Worm (Caenorhabditis elegans) whole organism, young adult: ENCODE results near the gene T08H10.3.
A peak's percentile ranks its signal among the peaks of the same experiment; 100 is the strongest.

Source experiments
- B0019.2 ChIP-seq: fragments of 200-800 bp; sonication (Bioruptor generic); conservative IDR thresholded peaks from 2 replicates; pipeline ENCODE4 v1.3.6; 2022; ENCODE audit warnings: missing genetic modification reagents, missing genetic modification characterization, missing compliant biosample characterization
- B0035.1 ChIP-seq: sonication (generic microtip); optimal IDR thresholded peaks from 2 replicates; lab custom pipeline; 2016; ENCODE audit warnings: missing genetic modification characterization, mild to moderate bottlenecking, missing compliant biosample characterization, missing genotype, missing genetic modification reagents
- B0261.1 ChIP-seq: sonication (generic microtip); optimal IDR thresholded peaks from 2 replicates; lab custom pipeline; 2016; ENCODE audit warnings: mild to moderate bottlenecking, missing genetic modification characterization, moderate library complexity, missing compliant biosample characterization
- K11D2.4 ChIP-seq: fragments of 200-800 bp; sonication (Bioruptor generic); IDR thresholded peaks from 2 replicates; pipeline ENCODE4 v1.3.6; 2022; ENCODE audit warnings: missing genetic modification reagents, missing genetic modification characterization, missing compliant biosample characterization
- aptf-2 ChIP-seq: fragments of 200-800 bp; sonication (Bioruptor generic); conservative IDR thresholded peaks from 2 replicates; pipeline ENCODE4 v1.3.6; 2022; ENCODE audit warnings: missing genetic modification reagents, missing genetic modification characterization, missing compliant biosample characterization
- attf-5 ChIP-seq: fragments of 200-800 bp; sonication (Bioruptor generic); optimal IDR thresholded peaks from 2 replicates; lab custom pipeline; 2018; ENCODE audit warnings: mild to moderate bottlenecking, missing genetic modification characterization, missing compliant biosample characterization
- bed-1 ChIP-seq: fragments of 200-800 bp; sonication (Bioruptor generic); IDR thresholded peaks from 2 replicates; pipeline ENCODE4 v1.3.6; 2022; ENCODE audit warnings: missing genetic modification reagents, missing genetic modification characterization, missing compliant biosample characterization
- bed-2 ChIP-seq: fragments of 200-800 bp; sonication (Bioruptor generic); IDR thresholded peaks from 2 replicates; pipeline ENCODE4 v1.3.6; 2022; ENCODE audit warnings: missing genetic modification reagents, missing genetic modification characterization, missing compliant biosample characterization
- cebp-2 ChIP-seq: fragments of 200-800 bp; sonication (Bioruptor generic); IDR thresholded peaks from 2 replicates; pipeline ENCODE4 v1.3.6; 2022; ENCODE audit warnings: missing genetic modification characterization, missing compliant biosample characterization
- ceh-100 ChIP-seq: fragments of 200-800 bp; sonication (Bioruptor generic); IDR thresholded peaks from 2 replicates; pipeline ENCODE4 v1.3.6; 2022; ENCODE audit warnings: missing genetic modification reagents, missing genetic modification characterization, missing compliant biosample characterization
- dpl-1 ChIP-seq: fragments of 150-350 bp; optimal IDR thresholded peaks from 2 replicates; lab custom pipeline; 2014; ENCODE audit warnings: missing biosample characterization, missing genetic modification reagents, missing genetic modification characterization
- egl-18 ChIP-seq: fragments of 200-800 bp; sonication (Bioruptor generic); IDR thresholded peaks from 2 replicates; pipeline ENCODE4 v1.3.6; 2022; ENCODE audit warnings: missing genetic modification reagents, missing genetic modification characterization, missing compliant biosample characterization
- hlh-12 ChIP-seq: sonication (generic microtip); optimal IDR thresholded peaks from 2 replicates; lab custom pipeline; 2016; ENCODE audit warnings: missing genetic modification characterization, missing compliant biosample characterization
- hmg-1.2 ChIP-seq: fragments of 200-800 bp; sonication (Bioruptor generic); IDR thresholded peaks from 2 replicates; pipeline ENCODE4 v1.3.6; 2022; ENCODE audit warnings: missing genetic modification reagents, missing genetic modification characterization, missing compliant biosample characterization
- hmg-20 ChIP-seq: fragments of 200-800 bp; sonication (Bioruptor generic); IDR thresholded peaks from 2 replicates; pipeline ENCODE4 v1.3.6; 2022; ENCODE audit warnings: missing genetic modification reagents, missing genetic modification characterization, missing compliant biosample characterization
- let-607 ChIP-seq, 2 experiments: fragments of 200-800 bp in 1 of 2; sonication (Bioruptor generic) in 1 of 2; sonication (generic microtip) in 1 of 2; optimal IDR thresholded peaks; 2 replicates each; lab custom pipeline; 2016 to 2018; ENCODE audit warnings: mild to moderate bottlenecking in 2 of 2, missing compliant biosample characterization in 2 of 2, missing genetic modification characterization in 2 of 2, moderate library complexity in 2 of 2, missing genotype in 1 of 2
- lin-54 ChIP-seq: fragments of 200-800 bp; sonication (Bioruptor generic); optimal IDR thresholded peaks from 2 replicates; lab custom pipeline; 2018; ENCODE audit warnings: mild to moderate bottlenecking, missing genetic modification characterization, missing compliant biosample characterization
- lir-1 ChIP-seq: fragments of 200-800 bp; sonication (Bioruptor generic); conservative IDR thresholded peaks from 2 replicates; pipeline ENCODE4 v1.3.6; 2022; ENCODE audit warnings: missing genetic modification reagents, missing genetic modification characterization, missing compliant biosample characterization
- madf-6 ChIP-seq: fragments of 200-800 bp; sonication (Bioruptor generic); IDR thresholded peaks from 2 replicates; pipeline ENCODE4 v1.3.6; 2022; ENCODE audit warnings: missing genetic modification reagents, missing genetic modification characterization, missing compliant biosample characterization
- mcd-1 ChIP-seq: fragments of 200-800 bp; sonication (Bioruptor generic); IDR thresholded peaks from 2 replicates; pipeline ENCODE4 v1.3.6; 2022; ENCODE audit warnings: missing genetic modification reagents, missing genetic modification characterization, missing compliant biosample characterization
- nhr-179 ChIP-seq: sonication (generic microtip); optimal IDR thresholded peaks from 2 replicates; lab custom pipeline; 2016; ENCODE audit warnings: mild to moderate bottlenecking, missing genetic modification characterization, missing compliant biosample characterization
- rec-8 ChIP-seq, 2 experiments: sonication (generic microtip); optimal IDR thresholded peaks; 2 replicates each; lab custom pipeline; 2016; ENCODE audit warnings: mild to moderate bottlenecking in 2 of 2, missing genetic modification characterization in 2 of 2, missing genetic modification reagents in 2 of 2, missing genotype in 2 of 2, missing biosample characterization in 1 of 2, missing compliant biosample characterization in 1 of 2, moderate library complexity in 1 of 2
- snpc-4 ChIP-seq, 5 experiments: fragments of 150-350 bp in 1 of 5; sonication (generic microtip) in 4 of 5; optimal IDR thresholded peaks; 2 replicates each; lab custom pipeline; 2014 to 2018; ENCODE audit warnings: missing genetic modification characterization in 5 of 5, missing biosample characterization in 3 of 5, antibody characterized with exemption in 2 of 5, mild to moderate bottlenecking in 2 of 5, missing compliant biosample characterization in 2 of 5, missing genotype in 2 of 5, moderate library complexity in 2 of 5, missing genetic modification reagents in 1 of 5
- somi-1 ChIP-seq: fragments of 200-800 bp; sonication (Bioruptor generic); optimal IDR thresholded peaks from 2 replicates; lab custom pipeline; 2018; ENCODE audit warnings: mild to moderate bottlenecking, missing genetic modification characterization, missing compliant biosample characterization
- sptf-2 ChIP-seq: fragments of 200-800 bp; sonication (Bioruptor generic); optimal IDR thresholded peaks from 2 replicates; lab custom pipeline; 2018; ENCODE audit warnings: mild to moderate bottlenecking, missing genetic modification characterization, missing compliant biosample characterization
- tbx-9 ChIP-seq: sonication (generic microtip); optimal IDR thresholded peaks from 2 replicates; lab custom pipeline; 2016; ENCODE audit warnings: borderline replicate concordance, missing genetic modification characterization, inconsistent platforms, missing compliant biosample characterization
- unc-62 ChIP-seq: fragments of 150-350 bp; optimal IDR thresholded peaks from 2 replicates; lab custom pipeline; 2014; ENCODE audit warnings: missing biosample characterization, missing genetic modification reagents, missing genetic modification characterization
- xnd-1 ChIP-seq: sonication (generic microtip); optimal IDR thresholded peaks from 2 replicates; lab custom pipeline; 2016; ENCODE audit warnings: missing genotype, missing genetic modification reagents, missing genetic modification characterization, missing compliant biosample characterization
- zim-3 ChIP-seq: sonication (generic microtip); optimal IDR thresholded peaks from 2 replicates; lab custom pipeline; 2017; ENCODE audit warnings: mild to moderate bottlenecking, missing genetic modification characterization, moderate library complexity, missing compliant biosample characterization
- ztf-18 ChIP-seq: sonication (generic microtip); optimal IDR thresholded peaks from 2 replicates; lab custom pipeline; 2016; ENCODE audit warnings: missing genotype, mild to moderate bottlenecking, missing genetic modification characterization, missing compliant biosample characterization
- ztf-26 ChIP-seq: sonication (generic microtip); optimal IDR thresholded peaks from 2 replicates; lab custom pipeline; 2017; ENCODE audit warnings: missing genetic modification characterization, missing compliant biosample characterization
- ztf-6 ChIP-seq: fragments of 200-800 bp; sonication (Bioruptor generic); IDR thresholded peaks from 2 replicates; pipeline ENCODE4 v1.3.6; 2022; ENCODE audit warnings: missing genetic modification reagents, missing genetic modification characterization, missing compliant biosample characterization

Gene T08H10.3

DNA sequence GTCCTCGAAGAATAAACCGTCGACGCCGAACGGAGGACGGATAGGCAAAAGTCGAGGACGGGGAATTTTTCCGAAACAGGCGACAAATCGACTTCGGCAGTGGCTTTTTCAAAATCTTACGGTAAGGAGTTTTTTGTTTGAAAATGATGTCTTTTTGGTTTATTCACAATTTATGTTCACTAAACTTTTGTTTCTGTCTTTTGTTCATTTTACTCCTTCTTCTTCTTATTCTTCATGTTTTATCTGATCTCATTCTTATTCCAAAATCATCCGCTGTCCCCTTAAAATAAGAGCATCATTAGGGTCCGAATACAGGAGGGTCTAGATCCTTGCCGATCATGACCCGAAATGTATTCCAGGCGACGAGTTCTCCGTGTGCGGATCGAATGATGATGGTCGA lies 33.8 kb downstream of the T08H10.3 start:
- TF ChIP-seq B0261.1 (no peak), hlh-12 (tag; lab: Kevin White, UChicago) (no peak), rec-8 (tag; optimal IDR thresholded peaks at IDR 0.05; lab: Kevin White, UChicago) (no peak), let-607 (tag; optimal IDR thresholded peaks at IDR 0.05; lab: Kevin White, UChicago) (no peak), sptf-2 (GFP tag; lab: Kevin White, UChicago) (no peak), snpc-4 (GFP tag; optimal IDR thresholded peaks at IDR 0.05; lab: Kevin White, UChicago) (no peak), snpc-4 (tag; optimal IDR thresholded peaks at IDR 0.05; lab: Kevin White, UChicago) (no peak), ztf-18 (tag; lab: Kevin White, UChicago) (no peak), madf-6 (GFP tag; lab: Robert Waterston, UW) (no peak), B0019.2 (GFP tag; lab: Robert Waterston, UW) (no peak), xnd-1 (tag; lab: Kevin White, UChicago) (no peak), bed-2 (GFP tag; lab: Robert Waterston, UW) (no peak), ceh-100 (GFP tag; lab: Robert Waterston, UW) (no peak), nhr-179 (tag; lab: Kevin White, UChicago) (no peak), dpl-1 (GFP tag; lab: Kevin White, UChicago) (no peak)

DNA sequence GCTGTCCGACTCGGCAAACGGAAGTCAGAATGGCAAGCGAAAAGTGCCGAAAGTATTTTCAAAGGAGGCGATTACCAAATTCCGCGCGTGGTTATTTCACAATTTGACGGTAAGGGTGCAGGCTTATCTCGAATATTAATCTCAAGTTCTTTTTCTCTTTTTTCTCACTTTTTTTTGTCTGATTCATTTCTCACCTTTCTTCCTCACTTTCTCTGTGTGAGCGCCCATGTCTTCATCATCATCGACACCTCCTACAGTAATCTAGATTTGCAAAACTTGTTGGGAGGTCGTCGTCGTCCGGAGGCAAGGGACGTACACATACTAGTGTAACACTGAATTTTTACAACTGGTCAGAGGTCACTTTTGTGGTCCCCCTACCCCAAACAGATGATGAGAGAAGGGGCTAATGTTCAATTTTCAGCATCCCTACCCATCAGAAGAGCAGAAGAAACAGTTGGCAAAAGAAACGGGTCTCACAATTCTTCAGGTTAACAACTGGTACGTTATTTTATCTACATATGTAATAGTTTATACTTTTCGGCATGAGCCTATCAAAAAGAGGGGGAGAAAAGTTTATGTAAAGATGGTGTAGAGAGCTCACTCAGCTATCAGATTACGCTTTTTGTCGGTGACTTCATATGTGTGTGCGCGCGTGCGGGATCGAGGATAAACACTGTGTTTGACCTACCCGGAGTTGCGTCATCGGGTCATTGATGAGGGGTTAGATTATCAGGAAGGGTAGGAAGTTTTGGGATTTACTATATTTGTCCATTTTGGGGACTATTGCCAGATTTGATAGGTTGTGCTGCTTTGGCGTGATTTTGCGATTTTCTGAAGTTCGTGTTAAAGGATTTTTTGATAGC lies 34.5 kb downstream of the T08H10.3 start:
- TF ChIP-seq tbx-9 (tag; lab: Kevin White, UChicago) (no peak), aptf-2 (no peak), unc-62 (GFP tag; lab: Kevin White, UChicago) (peak; percentile 47)
- TF ChIP-seq, all 124 proteins: peak for 1

DNA sequence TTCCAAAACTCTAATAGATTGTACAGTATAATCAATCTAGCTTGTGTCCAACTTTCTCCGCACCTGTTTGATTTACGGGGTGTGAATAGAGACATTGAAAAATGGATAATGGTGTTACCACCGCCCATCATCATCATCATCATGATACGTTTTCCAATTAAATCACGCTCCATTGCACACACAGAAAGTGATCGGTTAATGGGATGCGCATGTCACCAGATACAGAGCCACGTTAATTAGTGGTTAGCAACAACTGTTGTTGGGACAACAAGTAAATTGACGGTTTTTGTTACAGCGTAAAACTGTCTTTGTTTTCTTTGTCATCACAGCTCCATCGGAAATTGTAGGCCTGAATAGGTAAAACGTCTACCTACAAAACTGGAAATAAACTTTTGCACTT lies 35.5 kb downstream of the T08H10.3 start:
- TF ChIP-seq bed-1 (GFP tag; lab: Robert Waterston, UW) = no peak
- TF ChIP-seq unc-62 (GFP tag; lab: Kevin White, UChicago) = peak; percentile 82

DNA sequence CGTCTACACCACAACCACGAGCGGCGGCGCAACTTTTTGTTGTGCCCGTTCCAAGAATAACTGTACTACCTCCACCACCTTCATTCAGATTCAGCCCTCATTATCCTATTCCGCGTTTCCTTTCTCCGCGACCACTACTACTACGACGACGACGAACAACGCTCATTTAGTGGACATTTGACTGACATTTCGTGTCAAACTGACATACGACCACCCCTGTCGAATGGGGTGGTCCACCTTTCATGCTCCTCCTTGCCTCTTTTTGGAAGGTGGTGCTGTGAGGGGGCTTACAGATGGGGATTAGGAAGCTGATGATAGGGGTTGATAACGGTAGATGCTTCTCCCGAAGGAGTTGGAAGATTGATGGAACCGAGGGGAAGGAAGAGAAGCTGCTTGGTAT lies 36.0 kb downstream of the T08H10.3 start:
- TF ChIP-seq bed-1 (GFP tag; lab: Robert Waterston, UW) = no peak
- TF ChIP-seq hmg-1.2 (GFP tag; lab: Robert Waterston, UW) = no peak
- no peak for TF ChIP-seq rec-8 (tag; optimal IDR thresholded peaks at IDR 0.05; lab: Kevin White, UChicago)
- TF ChIP-seq let-607 (tag; optimal IDR thresholded peaks at IDR 0.05; lab: Kevin White, UChicago) = no peak
- TF ChIP-seq B0035.1 (tag; lab: Kevin White, UChicago) = no peak
- no peak for TF ChIP-seq somi-1 (GFP tag; lab: Kevin White, UChicago)
- no peak for TF ChIP-seq ztf-18 (tag; lab: Kevin White, UChicago)
- TF ChIP-seq lin-54 (GFP tag; lab: Kevin White, UChicago) = no peak
- no peak for TF ChIP-seq hmg-20 (GFP tag; lab: Robert Waterston, UW)
- no peak for TF ChIP-seq ztf-26 (tag; lab: Kevin White, UChicago)
- TF ChIP-seq nhr-179 (tag; lab: Kevin White, UChicago) = no peak
- TF ChIP-seq madf-6 (GFP tag; lab: Robert Waterston, UW) = no peak
- TF ChIP-seq K11D2.4 (GFP tag; lab: Robert Waterston, UW) = 0 out of 2 replicates have a peak, but pooled peaks have one; percentile 28
- no peak for TF ChIP-seq mcd-1 (GFP tag; lab: Robert Waterston, UW)
- no peak for TF ChIP-seq ztf-6 (GFP tag; lab: Robert Waterston, UW)
- no peak for TF ChIP-seq lir-1 (GFP tag; lab: Robert Waterston, UW)
- TF ChIP-seq egl-18 (GFP tag; lab: Robert Waterston, UW) = 0 out of 2 replicates have a peak, but pooled peaks have one; percentile 6
- TF ChIP-seq bed-2 (GFP tag; lab: Robert Waterston, UW) = no peak
- TF ChIP-seq attf-5 = no peak
- TF ChIP-seq unc-62 (GFP tag; lab: Kevin White, UChicago) = peak; percentile 17
- TF ChIP-seq cebp-2 (GFP tag; lab: Robert Waterston, UW) = no peak
- no peak for TF ChIP-seq sptf-2 (GFP tag; lab: Kevin White, UChicago)
- no peak for TF ChIP-seq zim-3
